Worm (Caenorhabditis elegans) whole organism, mixed stage, embryonic: ENCODE data around the gene ZK1307.1.

Experiments
- M03D4.4 ChIP-seq: sonication (generic microtip); optimal IDR thresholded peaks from 2 replicates; lab custom pipeline; 2017; ENCODE audit warnings: mild to moderate bottlenecking, missing genetic modification characterization, missing compliant biosample characterization
- bed-3 ChIP-seq: fragments of 200-800 bp; sonication (Bioruptor generic); optimal IDR thresholded peaks from 3 replicates; lab custom pipeline; 2018; ENCODE audit warnings: mild to moderate bottlenecking, missing genetic modification characterization, moderate library complexity, missing compliant biosample characterization
- blmp-1 ChIP-seq: fragments of 150-350 bp; optimal IDR thresholded peaks from 2 replicates; lab custom pipeline; 2014; ENCODE audit warnings: missing biosample characterization, missing genetic modification characterization
- ceh-39 ChIP-seq: fragments of 150-350 bp; optimal IDR thresholded peaks from 2 replicates; lab custom pipeline; 2014; ENCODE audit warnings: missing biosample characterization, missing genetic modification characterization
- ceh-83 ChIP-seq: fragments of 200-800 bp; sonication (Bioruptor generic); optimal IDR thresholded peaks from 2 replicates; lab custom pipeline; 2018; ENCODE audit warnings: mild to moderate bottlenecking, missing genetic modification characterization, missing compliant biosample characterization
- ces-1 ChIP-seq: fragments of 150-350 bp; optimal IDR thresholded peaks from 2 replicates; lab custom pipeline; 2014; ENCODE audit warnings: missing biosample characterization, missing genetic modification reagents, missing genetic modification characterization
- cnd-1 ChIP-seq: fragments of 200-800 bp; sonication (Bioruptor generic); optimal IDR thresholded peaks from 2 replicates; lab custom pipeline; 2018; ENCODE audit warnings: mild to moderate bottlenecking, missing genetic modification characterization, missing compliant biosample characterization
- elt-1 ChIP-seq: sonication (generic microtip); optimal IDR thresholded peaks from 2 replicates; lab custom pipeline; 2017; ENCODE audit warnings: missing genetic modification characterization, mild to moderate bottlenecking, missing compliant biosample characterization, antibody characterized with exemption, moderate library complexity, borderline replicate concordance; ENCODE audit not compliant: insufficient read depth
- elt-3 ChIP-seq: fragments of 150-350 bp; optimal IDR thresholded peaks from 2 replicates; lab custom pipeline; 2014; ENCODE audit warnings: missing biosample characterization, missing genetic modification characterization
- lin-13 ChIP-seq: fragments of 150-350 bp; optimal IDR thresholded peaks from 2 replicates; lab custom pipeline; 2014; ENCODE audit warnings: missing biosample characterization, missing genetic modification characterization
- lin-32 ChIP-seq: fragments of 200-800 bp; sonication (Bioruptor generic); optimal IDR thresholded peaks from 2 replicates; lab custom pipeline; 2018; ENCODE audit warnings: mild to moderate bottlenecking, missing genetic modification characterization, missing compliant biosample characterization
- lsy-2 ChIP-seq: fragments of 150-350 bp; optimal IDR thresholded peaks from 2 replicates; lab custom pipeline; 2014; ENCODE audit warnings: missing biosample characterization, missing genetic modification characterization
- mab-5 ChIP-seq: fragments of 150-350 bp; optimal IDR thresholded peaks from 2 replicates; lab custom pipeline; 2014; ENCODE audit warnings: missing biosample characterization, missing genetic modification characterization
- mep-1 ChIP-seq: fragments of 150-350 bp; optimal IDR thresholded peaks from 2 replicates; lab custom pipeline; 2017; ENCODE audit warnings: missing biosample characterization, missing genetic modification reagents, missing genetic modification characterization, inconsistent platforms
- mls-2 ChIP-seq: sonication (generic microtip); optimal IDR thresholded peaks from 2 replicates; lab custom pipeline; 2016; ENCODE audit warnings: mild to moderate bottlenecking, missing genetic modification characterization, moderate library complexity, missing compliant biosample characterization
- nhr-12 ChIP-seq: fragments of 150-350 bp; optimal IDR thresholded peaks from 2 replicates; lab custom pipeline; 2014; ENCODE audit warnings: missing biosample characterization, missing genetic modification characterization
- nhr-2 ChIP-seq: fragments of 150-350 bp; optimal IDR thresholded peaks from 2 replicates; lab custom pipeline; 2014; ENCODE audit warnings: missing biosample characterization, missing genetic modification characterization
- nhr-237 ChIP-seq: fragments of 150-350 bp; optimal IDR thresholded peaks from 2 replicates; lab custom pipeline; 2014; ENCODE audit warnings: missing biosample characterization, missing genetic modification characterization
- nhr-28 ChIP-seq: fragments of 150-350 bp; optimal IDR thresholded peaks from 2 replicates; lab custom pipeline; 2014; ENCODE audit warnings: missing biosample characterization, missing genetic modification characterization
- pha-4 ChIP-seq: fragments of 150-350 bp; optimal IDR thresholded peaks from 2 replicates; lab custom pipeline; 2018; ENCODE audit warnings: missing biosample characterization, missing genetic modification reagents, missing genetic modification characterization
- sem-2 ChIP-seq: fragments of 200-800 bp; sonication (Bioruptor generic); optimal IDR thresholded peaks from 2 replicates; lab custom pipeline; 2018; ENCODE audit warnings: mild to moderate bottlenecking, missing genetic modification characterization, missing compliant biosample characterization
- snpc-4 ChIP-seq: fragments of 150-350 bp; optimal IDR thresholded peaks from 2 replicates; lab custom pipeline; 2014; ENCODE audit warnings: missing biosample characterization, missing genetic modification characterization
- sptf-1 ChIP-seq: sonication (generic microtip); optimal IDR thresholded peaks from 2 replicates; lab custom pipeline; 2017; ENCODE audit warnings: mild to moderate bottlenecking, missing genetic modification characterization, moderate library complexity, missing compliant biosample characterization
- tbx-8 ChIP-seq: fragments of 200-800 bp; sonication (Bioruptor generic); optimal IDR thresholded peaks from 2 replicates; lab custom pipeline; 2018; ENCODE audit warnings: mild to moderate bottlenecking, missing genetic modification characterization, moderate library complexity, missing compliant biosample characterization
- unc-120 ChIP-seq: sonication (generic microtip); optimal IDR thresholded peaks from 2 replicates; lab custom pipeline; 2017; ENCODE audit warnings: missing genetic modification characterization, missing compliant biosample characterization; ENCODE audit not compliant: poor library complexity, severe bottlenecking
- unc-39 ChIP-seq: fragments of 150-350 bp; optimal IDR thresholded peaks from 2 replicates; lab custom pipeline; 2014; ENCODE audit warnings: missing biosample characterization, missing genetic modification characterization
- unc-62 ChIP-seq: fragments of 150-350 bp; optimal IDR thresholded peaks from 2 replicates; lab custom pipeline; 2014; ENCODE audit warnings: missing biosample characterization, missing genetic modification reagents, missing genetic modification characterization
- zip-8 ChIP-seq: fragments of 150-350 bp; optimal IDR thresholded peaks from 2 replicates; lab custom pipeline; 2014; ENCODE audit warnings: missing biosample characterization, missing genetic modification characterization

Gene ZK1307.1

DNA sequence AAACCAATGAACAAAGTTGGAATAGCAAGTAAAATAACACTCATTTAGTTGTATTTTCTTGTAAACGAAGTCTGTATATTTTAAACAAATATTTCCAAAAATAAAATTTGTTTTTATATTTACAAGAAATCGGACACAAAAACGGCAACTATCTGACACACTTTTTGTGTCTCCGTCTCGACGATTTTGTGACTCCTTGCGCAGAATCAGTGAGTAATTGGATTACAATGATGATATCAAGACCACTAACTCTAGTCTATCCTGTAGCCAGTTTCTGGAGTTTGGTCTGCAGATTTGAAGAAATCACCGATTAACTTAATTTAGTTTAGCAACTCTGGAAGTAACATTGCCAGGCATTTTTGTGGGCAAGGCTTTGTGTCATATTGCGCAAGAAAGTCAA, 7.4 kb upstream of the ZK1307.1 start, which contains the start of gene cyp-13A10:
Gene cyp-13A10, minus strand, starts transcription at position 88 of the 400 bp plus-strand sequence.
- TF ChIP-seq zip-8 (tag; lab: Kevin White, UChicago), result peak; percentile 32
- TF ChIP-seq mab-5 (tag; lab: Kevin White, UChicago), result no peak

DNA sequence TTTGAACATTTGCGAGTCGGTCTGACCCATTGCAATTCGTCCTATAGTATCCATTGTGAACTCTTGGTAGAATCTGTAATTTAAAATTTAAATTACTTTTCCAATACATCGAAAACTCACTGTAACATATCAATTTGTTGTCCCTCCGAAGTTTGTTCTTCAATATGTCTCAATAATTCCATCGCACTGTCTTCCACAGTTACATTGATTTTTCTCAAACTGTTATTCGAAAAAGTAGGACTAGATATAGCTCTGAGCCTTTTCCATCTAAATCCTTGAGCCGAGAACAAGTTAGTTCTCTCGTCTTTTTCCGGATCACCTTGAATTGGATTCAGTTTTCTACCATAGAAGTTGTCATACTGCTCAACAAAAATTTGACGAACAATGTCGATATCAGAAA, 6.8 kb upstream of the ZK1307.1 start:
- TF ChIP-seq M03D4.4 (no peak), blmp-1 (tag; lab: Kevin White, UChicago) (no peak), elt-1 (tag; lab: Kevin White, UChicago) (no peak), elt-3 (tag; lab: Kevin White, UChicago) (no peak), pha-4 (tag; lab: Kevin White, UChicago) (no peak), unc-62 (no peak), ceh-83 (GFP tag; lab: Kevin White, UChicago) (no peak), ceh-39 (tag; lab: Kevin White, UChicago) (no peak), mls-2 (tag; lab: Kevin White, UChicago) (no peak), nhr-28 (no peak), tbx-8 (GFP tag; lab: Kevin White, UChicago) (no peak), unc-39 (tag; lab: Kevin White, UChicago) (no peak), nhr-12 (tag; lab: Kevin White, UChicago) (no peak), sem-2 (GFP tag; lab: Kevin White, UChicago) (no peak), ces-1 (GFP tag; lab: Kevin White, UChicago) (no peak), zip-8 (tag; lab: Kevin White, UChicago) (no peak), lin-13 (tag; lab: Kevin White, UChicago) (no peak), nhr-237 (tag; lab: Kevin White, UChicago) (no peak), sptf-1 (no peak)

DNA sequence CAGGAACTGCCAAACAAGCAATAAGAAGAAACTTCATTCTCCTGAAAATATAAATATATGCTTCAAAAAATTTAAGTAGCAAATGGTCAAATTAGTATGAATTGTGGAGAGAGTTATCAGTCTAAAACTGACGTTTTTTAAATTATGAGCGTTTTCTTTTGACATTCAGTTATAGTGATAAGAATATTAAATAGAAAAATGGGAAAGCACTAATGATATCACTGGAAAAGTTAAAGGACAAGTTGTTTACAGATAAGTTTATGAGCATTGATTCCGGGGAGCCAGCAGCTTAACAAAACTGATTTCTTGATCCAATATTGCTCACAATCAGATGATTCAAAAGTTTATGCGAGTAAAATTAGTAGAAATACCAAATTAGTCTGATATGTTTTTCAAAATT, 5.0 kb upstream of the ZK1307.1 start, which contains the start of gene ZK1320.3:
Gene ZK1320.3, minus strand, starts transcription at position 41 of the 400 bp plus-strand sequence.
- TF ChIP-seq mab-5 (tag; lab: Kevin White, UChicago), result no peak
- TF ChIP-seq M03D4.4, result no peak
- no peak for TF ChIP-seq ceh-83 (GFP tag; lab: Kevin White, UChicago)
- TF ChIP-seq tbx-8 (GFP tag; lab: Kevin White, UChicago), result no peak
- TF ChIP-seq lsy-2 (tag; lab: Kevin White, UChicago), result no peak
- TF ChIP-seq zip-8 (tag; lab: Kevin White, UChicago), result no peak
- TF ChIP-seq bed-3, result no peak
- no peak for TF ChIP-seq cnd-1 (tag; lab: Kevin White, UChicago)
- TF ChIP-seq ceh-39 (tag; lab: Kevin White, UChicago), result no peak
- TF ChIP-seq lin-13 (tag; lab: Kevin White, UChicago), result no peak
- no peak for TF ChIP-seq elt-3 (tag; lab: Kevin White, UChicago)
- TF ChIP-seq unc-120 (tag; lab: Kevin White, UChicago), result no peak
- TF ChIP-seq unc-39 (tag; lab: Kevin White, UChicago), result no peak
- no peak for TF ChIP-seq ces-1 (GFP tag; lab: Kevin White, UChicago)
- no peak for TF ChIP-seq nhr-12 (tag; lab: Kevin White, UChicago)
- no peak for TF ChIP-seq nhr-2 (tag; lab: Kevin White, UChicago)
- no peak for TF ChIP-seq mep-1
- TF ChIP-seq unc-62, result no peak
- no peak for TF ChIP-seq snpc-4
- TF ChIP-seq lin-32, result no peak
- TF ChIP-seq, all 35 proteins: peak for 0

DNA sequence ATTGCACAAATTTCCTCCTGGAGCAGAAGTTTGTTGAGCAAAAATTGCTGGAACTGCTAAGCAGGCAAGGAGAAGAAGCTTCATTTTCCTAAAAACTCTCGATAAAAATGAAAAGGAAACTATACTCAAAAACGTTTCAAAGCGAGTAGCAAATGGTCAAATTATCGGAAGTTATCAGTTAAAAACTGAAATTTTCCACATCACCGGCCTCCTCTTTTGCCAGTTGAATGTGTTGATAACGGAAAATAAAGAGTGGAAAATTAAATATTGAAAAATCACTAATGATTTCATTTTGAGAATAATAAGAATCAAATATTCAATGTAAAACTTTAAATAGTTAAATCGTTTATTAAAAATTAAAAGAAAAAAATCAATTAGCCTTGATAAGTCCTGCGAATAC, 3.5 kb upstream of the ZK1307.1 start, which contains the start of gene ZK1320.2:
Gene ZK1320.2, minus strand, starts transcription at position 88 of the 400 bp plus-strand sequence.
- TF ChIP-seq lin-32, result no peak
- TF ChIP-seq unc-62, result no peak
- TF ChIP-seq ceh-83 (GFP tag; lab: Kevin White, UChicago), result no peak
- TF ChIP-seq nhr-28, result no peak
- no peak for TF ChIP-seq mls-2 (tag; lab: Kevin White, UChicago)
- TF ChIP-seq mab-5 (tag; lab: Kevin White, UChicago), result no peak

DNA sequence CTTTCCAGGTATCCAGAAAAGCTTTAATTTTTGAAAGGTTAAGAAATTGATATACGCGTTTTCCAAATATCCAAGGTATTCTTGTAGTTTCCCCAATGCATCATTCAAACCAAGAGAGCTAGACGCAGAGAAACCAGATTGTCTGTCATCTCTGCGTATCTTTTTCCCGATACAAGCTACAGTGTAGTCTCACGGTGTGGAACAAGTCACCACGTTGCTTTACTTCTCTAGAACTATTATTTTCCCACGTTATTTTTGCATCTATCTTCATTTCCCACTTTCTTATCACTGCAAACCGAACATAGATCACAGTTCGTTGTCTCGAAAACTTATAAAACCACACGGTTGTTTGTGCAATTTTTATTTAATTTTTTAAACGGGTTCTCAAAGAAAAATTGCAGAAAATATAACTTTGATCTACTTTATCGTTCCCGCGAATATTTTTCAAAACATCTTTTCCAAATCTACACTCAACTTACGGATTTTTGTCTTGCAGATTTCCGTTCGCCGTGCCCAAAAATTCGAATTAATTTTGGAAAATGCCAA, 903 bp upstream of the ZK1307.1 start, which contains the start of gene gstk-1:
Gene gstk-1, plus strand, starts transcription at position 496 of the 546 bp plus-strand sequence.
- TF ChIP-seq elt-1 (tag; lab: Kevin White, UChicago), result no peak
- no peak for TF ChIP-seq mep-1
- no peak for TF ChIP-seq unc-62
- no peak for TF ChIP-seq ceh-83 (GFP tag; lab: Kevin White, UChicago)

DNA sequence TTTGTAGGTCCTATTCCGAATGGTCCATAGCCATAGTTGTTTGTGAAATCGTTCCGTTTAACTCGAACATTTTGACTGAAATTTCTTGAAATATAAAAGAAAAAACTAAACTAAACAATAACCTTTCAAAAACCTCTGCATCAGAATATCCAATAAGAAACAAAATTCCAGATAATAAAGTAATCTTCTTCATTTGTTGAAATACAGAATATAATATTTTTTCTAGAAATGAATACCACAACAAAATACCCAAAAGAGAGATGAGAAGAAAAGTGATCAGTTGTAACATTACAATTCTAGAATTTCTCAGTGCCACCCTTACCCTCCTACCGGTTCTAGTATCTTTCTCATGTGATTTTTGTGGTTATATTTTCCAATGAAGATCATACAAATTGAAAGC, 1.7 kb downstream of the ZK1307.1 start, which contains the start of gene ZK1307.2:
Gene ZK1307.2, minus strand, starts transcription at position 274 of the 400 bp plus-strand sequence.
- TF ChIP-seq unc-120 (tag; lab: Kevin White, UChicago) (no peak), nhr-12 (tag; lab: Kevin White, UChicago) (no peak), lin-32 (no peak), mab-5 (tag; lab: Kevin White, UChicago) (no peak), M03D4.4 (no peak)
